Fruit fly (Drosophila melanogaster) whole organism, embryonic: ENCODE measurements around the gene CG32391.
A peak's percentile ranks its signal among the peaks of the same experiment; 100 is the strongest.

ENCODE experiments used
- Aef1 ChIP-seq: fragments of 200-800 bp; sonication (Bioruptor generic); IDR thresholded peaks from 3 replicates; pipeline ENCODE4 v1.3.6; 2022; ENCODE audit warnings: missing biosample characterization, missing genetic modification characterization
- CG12155 ChIP-seq: fragments of 200-800 bp; sonication (Bioruptor generic); optimal IDR thresholded peaks from 3 replicates; lab custom pipeline; 2016; ENCODE audit warnings: missing biosample characterization, missing genetic modification characterization
- CG3847 ChIP-seq: fragments of 200-800 bp; sonication (Bioruptor generic); IDR thresholded peaks from 2 replicates; pipeline ENCODE4 v1.3.6; 2022; ENCODE audit warnings: missing biosample characterization, missing genetic modification characterization
- CG6854 ChIP-seq: fragments of 200-800 bp; sonication (Bioruptor generic); optimal IDR thresholded peaks from 3 replicates; lab custom pipeline; 2017; ENCODE audit warnings: missing biosample characterization, mild to moderate bottlenecking, missing genetic modification characterization
- CG8281 ChIP-seq: fragments of 200-800 bp; sonication (Bioruptor generic); optimal IDR thresholded peaks from 2 replicates; lab custom pipeline; 2018; ENCODE audit warnings: missing biosample characterization, mild to moderate bottlenecking, missing genetic modification characterization, moderate library complexity
- Dfd ChIP-seq, 2 experiments: fragments of >200 bp; optimal IDR thresholded peaks; 2 replicates each; lab custom pipeline; 2017; ENCODE audit warnings: missing biosample characterization in 2 of 2, missing genetic modification characterization in 2 of 2
- Fer3 ChIP-seq: fragments of 200-800 bp; sonication (Bioruptor generic); optimal IDR thresholded peaks from 2 replicates; lab custom pipeline; 2018; ENCODE audit warnings: missing biosample characterization, mild to moderate bottlenecking, missing genetic modification characterization, moderate library complexity
- HLH54F ChIP-seq: fragments of 200-800 bp; sonication (Bioruptor generic); optimal IDR thresholded peaks from 3 replicates; lab custom pipeline; 2016; ENCODE audit warnings: missing biosample characterization, missing genetic modification characterization
- Hr39 ChIP-seq: fragments of >200 bp; optimal IDR thresholded peaks from 2 replicates; lab custom pipeline; 2017
- Hr78 ChIP-seq, 2 experiments: fragments of 200-800 bp in 1 of 2; fragments of >200 bp in 1 of 2; sonication (Bioruptor generic) in 1 of 2; optimal IDR thresholded peaks; 2 replicates each; lab custom pipeline; 2017 to 2019; ENCODE audit warnings: missing biosample characterization in 2 of 2, missing genetic modification characterization in 2 of 2, mild to moderate bottlenecking in 1 of 2, moderate library complexity in 1 of 2
- Spps ChIP-seq: fragments of 200-800 bp; sonication (Bioruptor generic); optimal IDR thresholded peaks from 2 replicates; lab custom pipeline; 2018; ENCODE audit warnings: missing biosample characterization, mild to moderate bottlenecking, missing genetic modification characterization
- Sry-δ ChIP-seq: fragments of 200-800 bp; sonication (Bioruptor generic); optimal IDR thresholded peaks from 2 replicates; lab custom pipeline; 2016; ENCODE audit warnings: missing biosample characterization, missing genetic modification characterization
- Taf1 ChIP-seq: fragments of 200-800 bp; sonication (Bioruptor generic); IDR thresholded peaks from 2 replicates; pipeline ENCODE4 v1.3.6; 2022; ENCODE audit warnings: missing biosample characterization, missing genetic modification characterization
- Trl ChIP-seq, 3 experiments: fragments of >200 bp in 2 of 3; fragments of 200-800 bp in 1 of 3; sonication (Bioruptor generic) in 1 of 3; optimal IDR thresholded peaks; 2 replicates in 1 of 3; 3 replicates in 2 of 3; lab custom pipeline; 2016 to 2017; ENCODE audit warnings: missing biosample characterization in 1 of 3, missing genetic modification characterization in 1 of 3
- croc ChIP-seq: fragments of 200-800 bp; sonication (Bioruptor generic); conservative IDR thresholded peaks from 3 replicates; pipeline ENCODE4 v1.3.6; 2022; ENCODE audit warnings: missing biosample characterization, missing genetic modification characterization
- onecut ChIP-seq: fragments of 200-800 bp; sonication (Bioruptor generic); IDR thresholded peaks from 2 replicates; pipeline ENCODE4 v1.3.6; 2022; ENCODE audit warnings: missing biosample characterization, missing genetic modification characterization
- p53 ChIP-seq: fragments of 200-800 bp; sonication (Bioruptor generic); optimal IDR thresholded peaks from 2 replicates; lab custom pipeline; 2016; ENCODE audit warnings: missing biosample characterization, missing genetic modification characterization
- sqz ChIP-seq: fragments of 200-800 bp; sonication (Bioruptor generic); optimal IDR thresholded peaks from 3 replicates; lab custom pipeline; 2018; ENCODE audit warnings: missing biosample characterization, mild to moderate bottlenecking, missing genetic modification characterization
- vfl ChIP-seq: fragments of 200-800 bp; sonication (Bioruptor generic); optimal IDR thresholded peaks from 2 replicates; lab custom pipeline; 2016; ENCODE audit warnings: missing biosample characterization, missing genetic modification characterization
- z ChIP-seq: fragments of 200-800 bp; sonication (Bioruptor generic); IDR thresholded peaks from 3 replicates; pipeline ENCODE4 v1.3.6; 2022; ENCODE audit warnings: missing biosample characterization, missing genetic modification characterization

CG32391 gene

dm6 chr3L:7037843-7038242, 31.2 kb downstream of the CG32391 start:
- TF ChIP-seq Hr78 (GFP tag; optimal IDR thresholded peaks at IDR 0.05; lab: Kevin White, UChicago), result no peak
- TF ChIP-seq Fer3 (tag; lab: Kevin White, UChicago), result no peak
- TF ChIP-seq Hr39, result peak; percentile 68

- TF ChIP-seq Hr39, result peak; percentile 59
- no peak for TF ChIP-seq Dfd (GFP tag; optimal IDR thresholded peaks at IDR 0.05; lab: Kevin White, UChicago)
- TF ChIP-seq, all 482 proteins: peak for 1
These were observed 34.0 kb downstream of the CG32391 start for dm6 chr3L:7035037-7035436.

- TF ChIP-seq p53 (GFP tag; lab: Kevin White, UChicago) (no peak), Sry-δ (GFP tag; lab: Kevin White, UChicago) (no peak), croc (no peak), vfl (no peak), z (GFP tag; lab: Robert Waterston, UW) (no peak), Taf1 (no peak), onecut (no peak), sqz (GFP tag; lab: Kevin White, UChicago) (no peak), CG12155 (no peak), CG3847 (GFP tag; lab: Robert Waterston, UW) (no peak), Trl (optimal IDR thresholded peaks at IDR 0.05; lab: Kevin White, UChicago) (no peak), Trl (GFP tag; optimal IDR thresholded peaks at IDR 0.05; lab: Kevin White, UChicago) (no peak), CG8281 (tag; lab: Kevin White, UChicago) (no peak), HLH54F (GFP tag; lab: Kevin White, UChicago) (no peak), Spps (tag; lab: Kevin White, UChicago) (no peak), CG6854 (no peak), Aef1 (no peak)
These were observed 42.3 kb downstream of the CG32391 start, which contains the start of gene CG17744 for dm6 chr3L:7026694-7027093. CG17744 (minus strand) TSS chr3L:7026794.
